Worm (Caenorhabditis elegans): Measurements from ENCODE around the gene sco-1.

ce11 chrII:4288572-4288971 lies 10.9 kb upstream of the sco-1 start:
- TF ChIP-seq sea-2 (GFP tag; optimal IDR thresholded peaks at IDR 0.05) (no peak), fkh-10 (GFP tag; optimal IDR thresholded peaks at IDR 0.05) (no peak), skn-1 (tag; optimal IDR thresholded peaks at IDR 0.05) (no peak), nhr-25 (tag; optimal IDR thresholded peaks at IDR 0.05) (no peak)
